Fruit fly (Drosophila melanogaster): Measurements from ENCODE around the gene CG7333.

The CG7333 gene

DNA sequence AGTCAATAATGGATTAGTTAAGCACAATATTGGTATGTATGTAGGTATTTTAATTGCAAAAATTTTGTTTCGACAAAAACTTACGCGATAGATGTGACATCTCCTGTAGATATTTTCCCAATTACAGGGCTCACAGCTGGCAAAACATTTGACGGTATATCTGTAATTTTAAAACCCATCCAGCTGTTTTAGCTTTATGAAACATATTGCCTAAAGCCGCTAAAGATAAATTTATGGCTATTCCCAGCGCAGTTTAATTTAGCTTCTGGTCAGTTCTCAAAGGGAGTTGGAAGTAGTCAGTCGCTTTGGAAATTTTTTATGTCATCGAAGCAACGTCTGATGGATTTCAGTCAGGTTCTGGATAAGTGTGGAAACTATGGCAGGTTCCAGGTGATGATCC lies at the start of gene CG7333:
Gene CG7333 (plus strand): TSS at position 301 of the 400 bp plus-strand sequence.
- TF ChIP-seq Dll (optimal IDR thresholded peaks at IDR 0.05) = no peak
- TF ChIP-seq CG8478 (optimal IDR thresholded peaks at IDR 0.05) = no peak
- TF ChIP-seq pan (optimal IDR thresholded peaks at IDR 0.05) = no peak
- no peak for TF ChIP-seq usp (GFP tag; optimal IDR thresholded peaks at IDR 0.05)
- TF ChIP-seq psq (optimal IDR thresholded peaks at IDR 0.05) = no peak

DNA sequence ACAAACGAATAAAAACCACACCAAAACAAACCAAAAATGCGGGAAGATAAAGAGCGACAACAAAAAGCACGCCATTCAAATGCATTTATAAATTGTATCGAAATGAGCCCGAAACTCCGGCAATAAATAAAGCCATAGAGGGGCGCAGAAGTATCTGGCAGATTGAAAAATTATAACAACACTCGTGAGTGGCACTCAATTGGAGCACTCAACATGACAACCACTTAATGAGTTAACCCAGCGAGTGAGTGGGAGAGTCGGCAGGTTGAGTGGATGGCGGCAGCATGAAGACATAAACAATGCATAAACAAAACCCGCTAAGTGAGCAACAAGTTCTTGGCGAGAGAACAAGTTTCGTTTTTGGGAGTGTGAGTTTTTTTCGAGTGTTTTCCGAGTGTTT lies 31.7 kb upstream of the CG7333 start:
- TF ChIP-seq CG8478 (optimal IDR thresholded peaks at IDR 0.05) (no peak), psq (optimal IDR thresholded peaks at IDR 0.05) (no peak), pan (optimal IDR thresholded peaks at IDR 0.05) (no peak)

DNA sequence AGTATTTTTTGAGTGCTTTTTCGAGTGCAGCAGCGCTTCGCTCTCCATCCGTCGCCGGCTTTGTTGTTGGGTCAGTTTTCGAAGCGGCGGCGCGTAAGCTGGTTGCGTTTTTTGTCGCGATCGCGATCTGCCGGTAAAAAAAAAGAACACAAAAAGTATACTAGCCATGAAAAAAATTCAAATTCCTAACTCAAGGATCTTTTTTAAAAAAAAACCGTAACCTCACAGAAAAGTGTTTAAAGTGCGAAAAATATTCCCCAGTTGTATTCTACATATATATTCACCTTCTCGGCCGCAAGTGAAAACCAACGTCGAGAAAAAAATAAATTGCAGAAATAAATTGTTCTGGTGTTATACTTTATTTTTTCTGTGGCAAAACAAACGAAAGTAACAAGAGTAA lies 31.3 kb upstream of the CG7333 start:
- no peak for TF ChIP-seq EcR (GFP tag; optimal IDR thresholded peaks at IDR 0.05)
- no peak for TF ChIP-seq usp (GFP tag; optimal IDR thresholded peaks at IDR 0.05)
- no peak for TF ChIP-seq CG8478 (optimal IDR thresholded peaks at IDR 0.05)
- TF ChIP-seq pan (optimal IDR thresholded peaks at IDR 0.05) = no peak
- TF ChIP-seq psq (optimal IDR thresholded peaks at IDR 0.05) = no peak
- no peak for TF ChIP-seq Dll (optimal IDR thresholded peaks at IDR 0.05)

DNA sequence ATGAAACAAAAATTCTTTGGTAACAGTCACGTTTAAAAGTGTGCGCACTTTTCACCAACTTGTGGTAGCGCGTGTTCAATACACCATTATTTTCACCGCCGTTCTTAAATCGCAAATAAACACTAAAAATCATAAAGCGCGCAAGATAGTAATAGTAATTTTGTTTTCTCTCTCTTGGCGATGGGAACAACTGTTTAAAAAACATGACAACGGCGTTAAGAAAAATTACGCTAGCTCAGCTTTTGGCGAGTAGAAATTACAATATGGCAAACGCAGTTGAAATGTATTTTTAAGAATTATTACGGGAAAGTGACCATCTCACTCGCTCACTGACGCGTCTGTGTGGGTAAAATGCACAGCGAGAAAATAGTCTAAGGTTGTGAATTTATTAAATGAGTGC lies 30.8 kb upstream of the CG7333 start:
- TF ChIP-seq CG8478 (optimal IDR thresholded peaks at IDR 0.05) = no peak
- TF ChIP-seq usp (GFP tag; optimal IDR thresholded peaks at IDR 0.05) = no peak
- no peak for TF ChIP-seq Dll (optimal IDR thresholded peaks at IDR 0.05)
- no peak for TF ChIP-seq psq (optimal IDR thresholded peaks at IDR 0.05)
- TF ChIP-seq pan (optimal IDR thresholded peaks at IDR 0.05) = no peak

DNA sequence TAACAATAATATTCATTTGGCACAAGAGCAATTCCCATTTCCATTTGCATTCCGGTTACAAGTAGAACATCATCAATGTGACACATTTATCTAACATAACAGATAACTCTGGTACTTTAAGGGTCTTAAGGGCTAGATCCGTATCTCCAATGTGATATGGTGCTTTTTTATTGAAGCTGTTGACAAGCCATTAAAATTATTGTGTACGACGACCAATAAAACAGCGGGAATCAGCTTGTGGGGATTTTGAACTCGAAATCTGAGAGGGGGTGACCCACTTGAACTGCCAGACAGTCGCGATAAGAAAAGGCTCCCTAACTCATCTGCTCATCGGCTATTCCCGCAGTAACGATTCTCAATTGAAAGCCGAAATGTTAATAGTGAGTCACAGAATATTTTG lies 29.2 kb upstream of the CG7333 start:
- no peak for TF ChIP-seq pan (optimal IDR thresholded peaks at IDR 0.05)
- TF ChIP-seq EcR (GFP tag; optimal IDR thresholded peaks at IDR 0.05) = no peak
- TF ChIP-seq usp (GFP tag; optimal IDR thresholded peaks at IDR 0.05) = no peak
- TF ChIP-seq psq (optimal IDR thresholded peaks at IDR 0.05) = no peak
- TF ChIP-seq CG8478 (optimal IDR thresholded peaks at IDR 0.05) = no peak
- no peak for TF ChIP-seq Dll (optimal IDR thresholded peaks at IDR 0.05)

DNA sequence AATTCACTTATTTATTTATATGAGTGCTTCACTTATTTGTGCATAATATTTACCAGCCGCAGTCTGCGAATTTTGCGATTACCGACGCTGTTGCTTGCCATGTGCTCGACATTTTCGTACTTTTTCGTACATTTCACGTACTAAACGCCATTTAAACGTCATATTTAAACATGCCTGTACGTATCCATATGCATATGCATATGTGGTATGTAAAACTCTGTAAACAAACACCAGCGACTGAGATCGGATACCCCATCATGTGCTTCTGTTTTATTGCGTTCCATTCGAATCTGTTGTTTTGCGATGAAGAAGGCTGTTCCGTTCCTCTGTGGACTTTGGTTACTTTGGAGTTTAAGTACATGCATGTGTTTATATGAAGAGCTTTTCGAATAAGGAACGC lies 28.5 kb upstream of the CG7333 start:
- TF ChIP-seq EcR (GFP tag; optimal IDR thresholded peaks at IDR 0.05) (no peak), pan (optimal IDR thresholded peaks at IDR 0.05) (no peak), Dll (optimal IDR thresholded peaks at IDR 0.05) (no peak), usp (GFP tag; optimal IDR thresholded peaks at IDR 0.05) (no peak), psq (optimal IDR thresholded peaks at IDR 0.05) (no peak), CG8478 (optimal IDR thresholded peaks at IDR 0.05) (no peak)

DNA sequence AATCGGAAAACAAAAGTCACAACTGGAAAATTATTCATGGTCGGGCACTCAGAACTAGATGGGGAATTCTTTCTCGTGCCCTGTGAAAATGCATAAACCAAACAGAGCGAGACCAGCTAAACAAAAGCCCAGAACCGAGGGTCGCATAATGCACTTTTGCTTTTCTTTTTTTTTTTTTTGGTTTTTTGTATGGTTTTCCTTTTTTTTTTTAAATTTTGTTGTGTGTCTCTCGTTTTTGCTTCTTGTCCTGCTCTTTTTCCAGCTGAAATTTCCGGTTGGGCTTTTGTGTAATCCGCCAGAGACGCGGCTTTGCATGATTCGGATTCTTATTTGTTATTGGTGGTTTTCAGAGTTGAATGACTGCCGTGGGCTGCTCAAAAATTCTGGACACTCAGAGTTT lies 18.6 kb upstream of the CG7333 start:
- no peak for TF ChIP-seq usp (GFP tag; optimal IDR thresholded peaks at IDR 0.05)
- no peak for TF ChIP-seq psq (optimal IDR thresholded peaks at IDR 0.05)
- no peak for TF ChIP-seq pan (optimal IDR thresholded peaks at IDR 0.05)
- TF ChIP-seq CG8478 (optimal IDR thresholded peaks at IDR 0.05) = no peak
- TF ChIP-seq EcR (GFP tag; optimal IDR thresholded peaks at IDR 0.05) = no peak

DNA sequence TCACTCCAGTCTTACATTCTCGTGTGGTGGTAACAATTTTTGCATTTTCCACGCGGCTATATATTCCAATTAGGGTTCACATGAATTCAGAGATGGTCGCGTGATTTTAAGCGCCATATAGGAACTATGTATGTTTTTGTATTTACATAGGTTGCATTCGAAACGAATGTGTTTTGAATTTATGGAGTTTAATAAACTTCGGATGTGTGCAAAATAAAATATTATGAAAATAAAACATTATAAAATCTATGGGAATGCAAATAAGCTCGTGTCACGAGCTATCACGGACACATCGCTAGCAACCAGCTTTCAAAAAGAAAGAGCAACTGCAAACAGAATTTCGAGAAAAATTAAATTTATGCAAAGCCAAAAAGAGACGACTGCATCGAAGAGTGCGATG lies 17.1 kb upstream of the CG7333 start:
- no peak for TF ChIP-seq Dll (optimal IDR thresholded peaks at IDR 0.05)
- no peak for TF ChIP-seq EcR (GFP tag; optimal IDR thresholded peaks at IDR 0.05)
- no peak for TF ChIP-seq pan (optimal IDR thresholded peaks at IDR 0.05)
- TF ChIP-seq psq (optimal IDR thresholded peaks at IDR 0.05) = no peak
- TF ChIP-seq CG8478 (optimal IDR thresholded peaks at IDR 0.05) = no peak
- TF ChIP-seq usp (GFP tag; optimal IDR thresholded peaks at IDR 0.05) = no peak

DNA sequence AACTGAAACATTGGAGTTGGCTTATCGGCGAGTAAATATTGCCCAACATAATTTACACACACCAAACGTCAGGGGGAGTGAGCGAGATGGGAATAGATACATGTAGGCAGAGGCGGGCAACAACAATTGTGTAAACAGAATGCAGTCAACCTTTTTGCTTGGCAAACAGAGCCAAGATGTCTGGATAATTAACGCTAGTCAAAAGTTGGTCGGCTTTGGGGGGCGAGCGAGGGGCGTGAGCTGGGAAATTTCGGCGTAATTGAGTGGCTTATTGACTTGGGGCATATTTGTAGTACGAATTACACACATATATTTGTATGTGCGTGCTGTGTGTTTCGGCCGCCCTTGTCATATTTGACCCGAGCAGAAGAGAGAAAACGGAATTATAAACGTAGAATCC lies 15.6 kb upstream of the CG7333 start:
- TF ChIP-seq EcR (GFP tag; optimal IDR thresholded peaks at IDR 0.05) = no peak
- TF ChIP-seq pan (optimal IDR thresholded peaks at IDR 0.05) = no peak
- no peak for TF ChIP-seq Dll (optimal IDR thresholded peaks at IDR 0.05)
- TF ChIP-seq usp (GFP tag; optimal IDR thresholded peaks at IDR 0.05) = no peak
- no peak for TF ChIP-seq psq (optimal IDR thresholded peaks at IDR 0.05)
- no peak for TF ChIP-seq CG8478 (optimal IDR thresholded peaks at IDR 0.05)

DNA sequence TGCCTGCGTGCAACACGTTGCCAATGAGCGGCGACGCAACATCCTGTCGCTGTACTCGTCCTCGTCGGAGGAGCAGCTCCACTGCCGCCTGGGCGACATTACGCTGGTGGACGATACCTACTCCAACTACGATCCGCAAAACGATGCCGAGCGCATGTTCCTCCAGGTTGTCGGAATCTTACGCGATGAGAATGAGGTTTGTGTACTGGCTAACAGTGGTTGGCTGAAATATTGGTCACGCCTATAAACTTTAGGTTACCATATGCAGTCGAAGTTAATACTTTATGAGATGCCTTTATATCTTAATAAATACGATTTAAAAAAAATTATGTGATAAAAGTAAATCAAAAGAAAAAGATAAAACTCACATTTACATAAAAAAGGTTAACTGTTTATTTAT lies 14.1 kb upstream of the CG7333 start:
- TF ChIP-seq Dll (optimal IDR thresholded peaks at IDR 0.05) = no peak
- TF ChIP-seq EcR (GFP tag; optimal IDR thresholded peaks at IDR 0.05) = no peak
- TF ChIP-seq psq (optimal IDR thresholded peaks at IDR 0.05) = no peak
- TF ChIP-seq usp (GFP tag; optimal IDR thresholded peaks at IDR 0.05) = no peak
- TF ChIP-seq CG8478 (optimal IDR thresholded peaks at IDR 0.05) = no peak
- no peak for TF ChIP-seq pan (optimal IDR thresholded peaks at IDR 0.05)

DNA sequence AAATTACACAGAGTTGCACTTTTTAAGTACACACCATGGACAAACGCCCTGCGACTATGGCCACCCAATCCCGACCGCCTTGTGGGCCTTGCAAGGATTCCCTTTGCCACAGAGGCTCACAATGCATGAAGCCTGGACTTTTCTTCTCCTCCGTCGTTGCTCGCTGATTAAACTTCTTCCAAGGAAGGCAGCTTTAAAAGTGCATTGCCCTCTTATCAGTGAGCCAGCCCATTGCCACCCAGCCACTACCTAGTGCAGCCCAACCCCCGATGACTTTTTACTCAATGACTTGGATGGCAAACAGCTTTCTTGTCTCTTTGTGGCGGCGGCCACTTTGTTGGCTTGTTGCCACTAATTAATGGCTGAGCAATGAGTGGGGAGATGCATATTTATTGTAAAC lies 12.8 kb upstream of the CG7333 start:
- no peak for TF ChIP-seq psq (optimal IDR thresholded peaks at IDR 0.05)
- no peak for TF ChIP-seq EcR (GFP tag; optimal IDR thresholded peaks at IDR 0.05)
- no peak for TF ChIP-seq CG8478 (optimal IDR thresholded peaks at IDR 0.05)
- TF ChIP-seq Dll (optimal IDR thresholded peaks at IDR 0.05) = no peak
- no peak for TF ChIP-seq usp (GFP tag; optimal IDR thresholded peaks at IDR 0.05)
- TF ChIP-seq pan (optimal IDR thresholded peaks at IDR 0.05) = no peak

DNA sequence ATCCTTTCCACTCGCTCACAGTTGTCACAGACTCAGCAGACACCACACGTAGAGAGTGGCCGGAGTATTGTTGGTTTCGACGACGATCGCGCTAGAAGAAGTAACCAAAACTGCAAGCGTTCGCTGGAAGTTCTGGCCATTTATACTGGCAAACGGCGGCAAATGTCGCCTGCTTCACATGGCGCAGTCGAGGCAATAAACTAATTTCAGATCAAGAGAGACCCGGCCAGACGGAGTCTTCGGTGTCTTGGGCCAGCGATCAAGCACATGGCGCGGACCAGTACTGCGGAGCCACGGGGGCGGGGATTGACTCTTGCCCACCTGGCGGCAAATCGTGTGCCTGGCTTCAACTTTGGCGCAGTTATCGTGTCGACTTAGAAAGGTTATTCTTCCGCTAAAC lies 1.6 kb upstream of the CG7333 start, which contains the start of gene Cpr92A:
Gene Cpr92A (minus strand): TSS at position 101 of the 400 bp plus-strand sequence.
- no peak for TF ChIP-seq usp (GFP tag; optimal IDR thresholded peaks at IDR 0.05)
- TF ChIP-seq pan (optimal IDR thresholded peaks at IDR 0.05) = no peak
- TF ChIP-seq psq (optimal IDR thresholded peaks at IDR 0.05) = no peak
- TF ChIP-seq EcR (GFP tag; optimal IDR thresholded peaks at IDR 0.05) = no peak
- no peak for TF ChIP-seq CG8478 (optimal IDR thresholded peaks at IDR 0.05)
- TF ChIP-seq Dll (optimal IDR thresholded peaks at IDR 0.05) = no peak

DNA sequence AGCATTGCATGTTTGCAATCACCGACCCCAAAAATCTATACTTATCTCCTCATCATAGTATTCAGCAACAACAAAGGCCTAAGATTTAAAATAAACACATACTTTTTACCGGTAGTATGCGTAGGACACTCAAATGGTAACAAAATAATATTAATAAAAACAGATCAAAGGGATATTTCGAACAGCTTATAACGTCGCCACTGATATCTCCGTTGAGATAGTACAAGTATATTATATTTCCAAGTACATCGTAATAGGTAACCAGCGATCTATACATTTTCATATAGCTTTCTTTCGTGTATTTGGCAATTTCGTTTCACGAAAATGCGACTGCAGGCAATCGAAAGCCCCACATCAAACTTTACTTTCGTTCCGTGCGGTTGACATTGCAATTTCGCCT lies 2.6 kb downstream of the CG7333 start, which contains the start of gene CG7342:
Gene CG7342 (plus strand): TSS at position 380 of the 400 bp plus-strand sequence.
- TF ChIP-seq EcR (GFP tag; optimal IDR thresholded peaks at IDR 0.05) (no peak), pan (optimal IDR thresholded peaks at IDR 0.05) (no peak), CG8478 (optimal IDR thresholded peaks at IDR 0.05) (no peak)

Data from whole organism.